Fruit fly (Drosophila melanogaster) whole organism, embryonic: ENCODE measurements around the gene CG13049.

Experiments used
- Abd-B ChIP-seq: fragments of 200-800 bp; sonication (Bioruptor generic); optimal IDR thresholded peaks from 2 replicates; lab custom pipeline; 2018; ENCODE audit warnings: missing biosample characterization, mild to moderate bottlenecking, missing genetic modification characterization, moderate library complexity
- Atf3 ChIP-seq: fragments of 200-800 bp; sonication (Bioruptor generic); optimal IDR thresholded peaks from 3 replicates; lab custom pipeline; 2016; ENCODE audit warnings: missing biosample characterization, missing genetic modification characterization
- Bteb2 ChIP-seq: fragments of 200-800 bp; sonication (Bioruptor generic); optimal IDR thresholded peaks from 2 replicates; lab custom pipeline; 2016; ENCODE audit warnings: missing biosample characterization, missing genetic modification characterization
- CG11456 ChIP-seq: fragments of 200-800 bp; sonication (Bioruptor generic); IDR thresholded peaks from 3 replicates; pipeline ENCODE4 v1.3.6; 2022; ENCODE audit warnings: missing biosample characterization, missing genetic modification characterization
- CG12391 ChIP-seq: fragments of 200-800 bp; sonication (Bioruptor generic); optimal IDR thresholded peaks from 3 replicates; lab custom pipeline; 2018; ENCODE audit warnings: missing biosample characterization, mild to moderate bottlenecking, missing genetic modification characterization, moderate library complexity
- CG14441 ChIP-seq: fragments of 200-800 bp; sonication (Bioruptor generic); IDR thresholded peaks from 2 replicates; pipeline ENCODE4 v1.3.6; 2022; ENCODE audit warnings: missing biosample characterization, missing genetic modification characterization
- CG14710 ChIP-seq: fragments of 200-800 bp; sonication (Bioruptor generic); optimal IDR thresholded peaks from 3 replicates; lab custom pipeline; 2019; ENCODE audit warnings: missing biosample characterization, mild to moderate bottlenecking, missing genetic modification characterization, moderate library complexity
- CG15479 ChIP-seq: fragments of 200-800 bp; sonication (Bioruptor generic); optimal IDR thresholded peaks from 3 replicates; lab custom pipeline; 2019; ENCODE audit warnings: missing biosample characterization, mild to moderate bottlenecking, missing genetic modification characterization, moderate library complexity
- CG15514 ChIP-seq: fragments of 200-800 bp; sonication (Bioruptor generic); optimal IDR thresholded peaks from 3 replicates; lab custom pipeline; 2017; ENCODE audit warnings: missing biosample characterization, missing genetic modification characterization, mild to moderate bottlenecking, moderate library complexity, missing genetic modification reagents
- CG16779 ChIP-seq: fragments of 200-800 bp; sonication (Bioruptor generic); IDR thresholded peaks from 2 replicates; pipeline ENCODE4 v1.3.6; 2022; ENCODE audit warnings: missing biosample characterization, missing genetic modification characterization
- CG17328 ChIP-seq: fragments of 200-800 bp; sonication (Bioruptor generic); IDR thresholded peaks from 2 replicates; pipeline ENCODE4 v1.3.6; 2022; ENCODE audit warnings: missing biosample characterization, missing genetic modification characterization
- CG18262 ChIP-seq: fragments of 200-800 bp; optimal IDR thresholded peaks from 3 replicates; lab custom pipeline; 2019; ENCODE audit warnings: missing biosample characterization, mild to moderate bottlenecking, missing genetic modification characterization, moderate library complexity
- CG1832 ChIP-seq: fragments of 200-800 bp; sonication (Bioruptor generic); optimal IDR thresholded peaks from 2 replicates; lab custom pipeline; 2017; ENCODE audit warnings: missing biosample characterization, mild to moderate bottlenecking, missing genetic modification characterization, inconsistent platforms
- CG18599 ChIP-seq: fragments of 200-800 bp; sonication (Bioruptor generic); optimal IDR thresholded peaks from 3 replicates; lab custom pipeline; 2017; ENCODE audit warnings: missing biosample characterization, missing genetic modification characterization, mild to moderate bottlenecking, moderate library complexity, missing genetic modification reagents
- CG18764 ChIP-seq: fragments of 200-800 bp; sonication (Bioruptor generic); optimal IDR thresholded peaks from 3 replicates; lab custom pipeline; 2016; ENCODE audit warnings: missing biosample characterization, missing genetic modification characterization
- CG30020 ChIP-seq: fragments of 200-800 bp; optimal IDR thresholded peaks from 2 replicates; lab custom pipeline; 2019; ENCODE audit warnings: missing biosample characterization, mild to moderate bottlenecking, missing genetic modification characterization, moderate library complexity
- CG3407 ChIP-seq: fragments of 200-800 bp; sonication (Bioruptor generic); optimal IDR thresholded peaks from 2 replicates; lab custom pipeline; 2018; ENCODE audit warnings: missing biosample characterization, mild to moderate bottlenecking, missing genetic modification characterization
- CG3726 ChIP-seq: fragments of 200-800 bp; sonication (Bioruptor generic); IDR thresholded peaks from 3 replicates; pipeline ENCODE4, ENCODE4 v1.3.6; 2022; ENCODE audit warnings: missing biosample characterization, missing genetic modification characterization
- CG42726 ChIP-seq: fragments of 200-800 bp; sonication (Bioruptor generic); IDR thresholded peaks from 2 replicates; pipeline ENCODE4 v1.3.6; 2022; ENCODE audit warnings: missing biosample characterization, missing genetic modification characterization; ENCODE audit not compliant: partially characterized antibody
- CG7928 ChIP-seq: fragments of 200-800 bp; sonication (Bioruptor generic); optimal IDR thresholded peaks from 2 replicates; lab custom pipeline; 2017; ENCODE audit warnings: missing biosample characterization, mild to moderate bottlenecking, missing genetic modification characterization
- CG7963 ChIP-seq: fragments of 200-800 bp; sonication (Bioruptor generic); IDR thresholded peaks from 3 replicates; pipeline ENCODE4 v1.3.6; 2022; ENCODE audit warnings: missing biosample characterization, missing genetic modification characterization; ENCODE audit not compliant: partially characterized antibody
- CG8089 ChIP-seq: fragments of 200-800 bp; sonication (Bioruptor generic); optimal IDR thresholded peaks from 3 replicates; lab custom pipeline; 2016; ENCODE audit warnings: missing biosample characterization, missing genetic modification characterization
- CHES-1-like ChIP-seq: fragments of 200-800 bp; sonication (Bioruptor generic); optimal IDR thresholded peaks from 2 replicates; lab custom pipeline; 2016; ENCODE audit warnings: missing biosample characterization, missing genetic modification characterization
- CkIIα-i1 ChIP-seq: fragments of 200-800 bp; sonication (Bioruptor generic); IDR thresholded peaks from 2 replicates; pipeline ENCODE4 v1.3.6; 2022; ENCODE audit warnings: missing biosample characterization, missing genetic modification characterization
- D ChIP-seq, 2 experiments: fragments of 200-800 bp in 1 of 2; fragments of >200 bp in 1 of 2; sonication (Bioruptor generic) in 1 of 2; optimal IDR thresholded peaks; 2 replicates in 1 of 2; 3 replicates in 1 of 2; lab custom pipeline; 2017; ENCODE audit warnings: mild to moderate bottlenecking in 1 of 2, missing biosample characterization in 1 of 2, missing genetic modification characterization in 1 of 2, missing genetic modification reagents in 1 of 2
- D19B ChIP-seq: fragments of 200-800 bp; sonication (Bioruptor generic); optimal IDR thresholded peaks from 2 replicates; lab custom pipeline; 2017; ENCODE audit warnings: missing biosample characterization, mild to moderate bottlenecking, missing genetic modification characterization
- Dek ChIP-seq: fragments of 200-800 bp; sonication (Bioruptor generic); optimal IDR thresholded peaks from 3 replicates; lab custom pipeline; 2019; ENCODE audit warnings: missing biosample characterization, mild to moderate bottlenecking, missing genetic modification characterization, moderate library complexity
- GATAe ChIP-seq: fragments of 200-800 bp; sonication (Bioruptor generic); conservative IDR thresholded peaks from 2 replicates; pipeline ENCODE4 v1.3.6; 2022; ENCODE audit warnings: missing biosample characterization, missing genetic modification characterization
- Hand ChIP-seq: fragments of 200-800 bp; sonication (Bioruptor generic); optimal IDR thresholded peaks from 2 replicates; lab custom pipeline; 2017; ENCODE audit warnings: mild to moderate bottlenecking, missing biosample characterization, missing genetic modification reagents, missing genetic modification characterization
- Hr3 ChIP-seq: fragments of 200-800 bp; sonication (Bioruptor generic); optimal IDR thresholded peaks from 3 replicates; lab custom pipeline; 2016; ENCODE audit warnings: missing biosample characterization, missing genetic modification characterization
- Hr51 ChIP-seq, 2 experiments: fragments of 200-800 bp; sonication (Bioruptor generic); optimal IDR thresholded peaks; 2 replicates in 1 of 2; 3 replicates in 1 of 2; lab custom pipeline; 2016 to 2018; ENCODE audit warnings: missing biosample characterization in 2 of 2, missing genetic modification characterization in 2 of 2, mild to moderate bottlenecking in 1 of 2, moderate library complexity in 1 of 2
- Max ChIP-seq: fragments of 200-800 bp; sonication (Bioruptor generic); optimal IDR thresholded peaks from 2 replicates; lab custom pipeline; 2016; ENCODE audit warnings: missing biosample characterization, mild to moderate bottlenecking, missing genetic modification characterization
- NFAT ChIP-seq: fragments of 200-800 bp; sonication (Bioruptor generic); IDR thresholded peaks from 2 replicates; pipeline ENCODE4 v1.3.6; 2022; ENCODE audit warnings: missing biosample characterization, missing genetic modification characterization
- amos ChIP-seq: fragments of 200-800 bp; sonication (Bioruptor generic); IDR thresholded peaks from 2 replicates; pipeline ENCODE4 v1.3.6; 2022; ENCODE audit warnings: missing biosample characterization, missing genetic modification characterization; ENCODE audit not compliant: partially characterized antibody
- ara ChIP-seq: fragments of 200-800 bp; sonication (Bioruptor generic); IDR thresholded peaks from 2 replicates; pipeline ENCODE4 v1.3.6; 2022; ENCODE audit warnings: missing biosample characterization, missing genetic modification characterization
- cg ChIP-seq: fragments of 200-800 bp; sonication (Bioruptor generic); optimal IDR thresholded peaks from 3 replicates; lab custom pipeline; 2019; ENCODE audit warnings: missing biosample characterization, mild to moderate bottlenecking, missing genetic modification characterization, moderate library complexity
- cwo ChIP-seq: fragments of 200-800 bp; sonication (Bioruptor generic); optimal IDR thresholded peaks from 3 replicates; lab custom pipeline; 2017; ENCODE audit warnings: missing biosample characterization, missing genetic modification characterization, mild to moderate bottlenecking, moderate library complexity, missing genetic modification reagents
- da ChIP-seq: fragments of 200-800 bp; sonication (Bioruptor generic); optimal IDR thresholded peaks from 2 replicates; lab custom pipeline; 2016; ENCODE audit warnings: missing biosample characterization, missing genetic modification characterization
- eyg ChIP-seq: fragments of 200-800 bp; sonication (Bioruptor generic); optimal IDR thresholded peaks from 3 replicates; lab custom pipeline; 2016; ENCODE audit warnings: missing biosample characterization, missing genetic modification characterization
- ind ChIP-seq: fragments of 200-800 bp; sonication (Bioruptor generic); optimal IDR thresholded peaks from 3 replicates; lab custom pipeline; 2016; ENCODE audit warnings: missing biosample characterization, missing genetic modification characterization
- lola ChIP-seq, 3 experiments: fragments of >200 bp in 2 of 3; fragments of 200-800 bp in 1 of 3; sonication (Bioruptor generic) in 1 of 3; optimal IDR thresholded peaks; 2 replicates each; lab custom pipeline; 2017 to 2019; ENCODE audit warnings: missing biosample characterization in 3 of 3, missing genetic modification characterization in 3 of 3, mild to moderate bottlenecking in 1 of 3, moderate library complexity in 1 of 3
- odd ChIP-seq: fragments of 200-800 bp; sonication (Bioruptor generic); optimal IDR thresholded peaks from 2 replicates; lab custom pipeline; 2017; ENCODE audit warnings: missing biosample characterization, mild to moderate bottlenecking, missing genetic modification characterization
- p53 ChIP-seq: fragments of 200-800 bp; sonication (Bioruptor generic); optimal IDR thresholded peaks from 2 replicates; lab custom pipeline; 2016; ENCODE audit warnings: missing biosample characterization, missing genetic modification characterization
- pb ChIP-seq: fragments of 200-800 bp; sonication (Bioruptor generic); optimal IDR thresholded peaks from 3 replicates; lab custom pipeline; 2016; ENCODE audit warnings: missing biosample characterization, missing genetic modification characterization
- peb ChIP-seq: fragments of 200-800 bp; sonication (Bioruptor generic); IDR thresholded peaks from 2 replicates; pipeline ENCODE4 v1.3.6; 2022; ENCODE audit warnings: missing biosample characterization, missing genetic modification characterization
- psq ChIP-seq: fragments of 200-800 bp; sonication (Bioruptor generic); optimal IDR thresholded peaks from 2 replicates; lab custom pipeline; 2017; ENCODE audit warnings: missing biosample characterization, missing genetic modification characterization
- seq ChIP-seq: fragments of 200-800 bp; sonication (Bioruptor generic); IDR thresholded peaks from 2 replicates; pipeline ENCODE4 v1.3.6; 2022; ENCODE audit warnings: missing biosample characterization, missing genetic modification characterization
- slbo ChIP-seq: fragments of 200-800 bp; sonication (Bioruptor generic); IDR thresholded peaks from 2 replicates; pipeline ENCODE4 v1.3.6; 2022; ENCODE audit warnings: missing biosample characterization, missing genetic modification characterization
- stc ChIP-seq: fragments of 200-800 bp; sonication (Bioruptor generic); IDR thresholded peaks from 2 replicates; pipeline ENCODE4 v1.3.6; 2022; ENCODE audit warnings: missing biosample characterization, missing genetic modification characterization
- wek ChIP-seq: fragments of 200-800 bp; sonication (Bioruptor generic); optimal IDR thresholded peaks from 3 replicates; lab custom pipeline; 2018; ENCODE audit warnings: missing biosample characterization, mild to moderate bottlenecking, missing genetic modification characterization, moderate library complexity

CG13049 gene

DNA sequence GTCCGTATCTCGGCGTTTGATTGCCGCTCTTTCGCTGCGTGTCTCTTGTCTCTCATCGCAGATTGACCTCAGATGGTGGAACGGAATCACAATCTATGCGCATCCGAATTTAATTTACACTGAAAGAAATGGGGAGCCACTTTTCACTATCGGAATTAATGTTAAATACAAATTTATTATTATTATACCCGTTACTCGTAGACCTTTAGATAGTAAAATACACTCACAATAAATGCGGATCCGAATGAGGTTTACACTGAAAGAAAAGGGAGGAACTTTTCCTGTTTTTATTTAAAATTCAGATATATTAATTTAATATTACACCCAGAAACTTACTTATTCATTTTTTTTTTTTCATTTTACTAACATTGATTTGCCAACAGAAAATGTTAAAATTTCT, 7.3 kb upstream of the CG13049 start (continued):
- TF ChIP-seq ind (GFP tag; lab: Kevin White, UChicago) = peak; percentile 23
- no peak for TF ChIP-seq CG14710 (tag; lab: Kevin White, UChicago)
- TF ChIP-seq eyg = no peak
- no peak for TF ChIP-seq p53 (GFP tag; lab: Kevin White, UChicago)
- no peak for TF ChIP-seq ara (GFP tag; lab: Robert Waterston, UW)
- TF ChIP-seq Abd-B (GFP tag; lab: Kevin White, UChicago) = no peak
- no peak for TF ChIP-seq amos (GFP tag; lab: Robert Waterston, UW)
- peak; percentile 24 for TF ChIP-seq Hr3 (GFP tag; lab: Kevin White, UChicago)
- TF ChIP-seq CG17328 (GFP tag; lab: Robert Waterston, UW) = peak; percentile 44; the same call in 1 of the 2 replicates
- no peak for TF ChIP-seq odd (GFP tag; lab: Kevin White, UChicago)
- TF ChIP-seq CHES-1-like (GFP tag; lab: Kevin White, UChicago) = no peak
- no peak for TF ChIP-seq wek (GFP tag; lab: Kevin White, UChicago)
- no peak for TF ChIP-seq CG30020 (tag; lab: Kevin White, UChicago)
- no peak for TF ChIP-seq CG1832 (GFP tag; lab: Kevin White, UChicago)
- no peak for TF ChIP-seq CG16779 (GFP tag; lab: Robert Waterston, UW)
- no peak for TF ChIP-seq CkIIα-i1 (GFP tag; lab: Robert Waterston, UW)
- TF ChIP-seq GATAe = no peak
- TF ChIP-seq D (optimal IDR thresholded peaks at IDR 0.05; lab: Kevin White, UChicago) = no peak
- no peak for TF ChIP-seq D (GFP tag; optimal IDR thresholded peaks at IDR 0.05; lab: Kevin White, UChicago)
- TF ChIP-seq da (GFP tag; lab: Kevin White, UChicago) = no peak
- TF ChIP-seq peb (GFP tag; lab: Robert Waterston, UW) = no peak
- no peak for TF ChIP-seq D19B
- no peak for TF ChIP-seq CG42726 (GFP tag; lab: Robert Waterston, UW)
- TF ChIP-seq stc = 0 out of 2 replicates have a peak, but pooled peaks have one; percentile 26
- TF ChIP-seq CG7963 (GFP tag; lab: Robert Waterston, UW) = no peak
- TF ChIP-seq CG15479 (GFP tag; lab: Kevin White, UChicago) = no peak
- TF ChIP-seq Hand (GFP tag; lab: Kevin White, UChicago) = no peak
- TF ChIP-seq CG3407 (GFP tag; lab: Kevin White, UChicago) = no peak
- TF ChIP-seq Atf3 (GFP tag; lab: Kevin White, UChicago) = no peak
- TF ChIP-seq slbo (GFP tag; lab: Robert Waterston, UW) = peak; percentile 22; the same call in 1 of the 2 replicates
- TF ChIP-seq CG11456 (GFP tag; lab: Robert Waterston, UW) = no peak
- TF ChIP-seq lola (GFP tag; optimal IDR thresholded peaks at IDR 0.05; lab: Kevin White, UChicago) = no peak
- no peak for TF ChIP-seq Bteb2 (GFP tag; lab: Kevin White, UChicago)
- no peak for TF ChIP-seq Dek (tag; lab: Kevin White, UChicago)
- no peak for TF ChIP-seq CG7928 (GFP tag; lab: Kevin White, UChicago)
- no peak for TF ChIP-seq pb (GFP tag; lab: Kevin White, UChicago)
- no peak for TF ChIP-seq CG18262 (tag; lab: Kevin White, UChicago)
- TF ChIP-seq Hr51 (GFP tag; optimal IDR thresholded peaks at IDR 0.05; lab: Kevin White, UChicago) = peak in 1 of 2 experiments; percentile 69
- peak; percentile 33; the same call in 1 of the 2 replicates for TF ChIP-seq CG14441 (GFP tag; lab: Robert Waterston, UW)
- no peak for TF ChIP-seq CG8089
- TF ChIP-seq CG18599 (GFP tag; lab: Kevin White, UChicago) = no peak
- no peak for TF ChIP-seq CG18764 (GFP tag; lab: Kevin White, UChicago)
- TF ChIP-seq CG12391 (tag; lab: Kevin White, UChicago) = no peak
- TF ChIP-seq CG3726 = no peak
- TF ChIP-seq cwo = no peak
- no peak for TF ChIP-seq cg
- no peak for TF ChIP-seq Max (GFP tag; lab: Kevin White, UChicago)
- no peak for TF ChIP-seq CG15514 (GFP tag; lab: Kevin White, UChicago)
- TF ChIP-seq psq (GFP tag; lab: Kevin White, UChicago) = no peak
- TF ChIP-seq seq (GFP tag; lab: Robert Waterston, UW) = peak; percentile 73
- no peak for TF ChIP-seq NFAT
